Worm (Caenorhabditis elegans): ENCODE data around the gene F21D5.3.

Gene F21D5.3

ce11 chrIV:8729636-8730035 is 979 bp upstream of the F21D5.3 start:
- no peak for TF ChIP-seq dao-5 (tag; optimal IDR thresholded peaks at IDR 0.05)
- no peak for TF ChIP-seq W03F9.2 (tag; optimal IDR thresholded peaks at IDR 0.05)
- TF ChIP-seq him-1 (tag; optimal IDR thresholded peaks at IDR 0.05) = no peak

DNA sequence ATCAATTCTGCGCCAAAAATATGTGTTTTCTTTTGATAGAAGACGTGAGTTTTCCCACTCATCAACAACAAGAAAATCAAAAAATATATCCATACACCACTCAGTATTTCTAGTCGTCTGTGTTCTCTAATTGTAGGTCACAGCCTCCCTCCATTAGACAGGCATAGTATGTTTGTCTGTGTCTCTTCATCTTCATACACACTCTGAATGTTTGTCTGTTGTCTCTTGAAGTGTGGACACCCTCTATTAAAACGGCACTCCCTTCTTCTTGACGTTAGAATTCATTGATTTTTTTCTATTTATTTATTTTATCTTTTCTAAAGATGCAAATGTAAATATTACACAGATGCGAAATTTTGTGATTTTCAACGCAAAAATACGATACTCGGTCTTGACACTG is 6.7 kb downstream of the F21D5.3 start:
- TF ChIP-seq dao-5 (tag; optimal IDR thresholded peaks at IDR 0.05) (no peak), W03F9.2 (tag; optimal IDR thresholded peaks at IDR 0.05) (peak; percentile 10)

- TF ChIP-seq dao-5 (tag; optimal IDR thresholded peaks at IDR 0.05) (no peak), W03F9.2 (tag; optimal IDR thresholded peaks at IDR 0.05) (no peak), him-1 (tag; optimal IDR thresholded peaks at IDR 0.05) (no peak)
Observed at ce11 chrIV:8737787-8738186, 7.2 kb downstream of the F21D5.3 start, which contains the start of gene F21D5.4. F21D5.4 (plus strand) TSS chrIV:8738087.

ce11 chrIV:8739294-8739693 is 8.7 kb downstream of the F21D5.3 start, which contains the start of gene F21D5.5:
F21D5.5 (minus strand) TSS chrIV:8739394.
- TF ChIP-seq W03F9.2 (tag; optimal IDR thresholded peaks at IDR 0.05) = no peak
- no peak for TF ChIP-seq dao-5 (tag; optimal IDR thresholded peaks at IDR 0.05)
- no peak for TF ChIP-seq him-1 (tag; optimal IDR thresholded peaks at IDR 0.05)

DNA sequence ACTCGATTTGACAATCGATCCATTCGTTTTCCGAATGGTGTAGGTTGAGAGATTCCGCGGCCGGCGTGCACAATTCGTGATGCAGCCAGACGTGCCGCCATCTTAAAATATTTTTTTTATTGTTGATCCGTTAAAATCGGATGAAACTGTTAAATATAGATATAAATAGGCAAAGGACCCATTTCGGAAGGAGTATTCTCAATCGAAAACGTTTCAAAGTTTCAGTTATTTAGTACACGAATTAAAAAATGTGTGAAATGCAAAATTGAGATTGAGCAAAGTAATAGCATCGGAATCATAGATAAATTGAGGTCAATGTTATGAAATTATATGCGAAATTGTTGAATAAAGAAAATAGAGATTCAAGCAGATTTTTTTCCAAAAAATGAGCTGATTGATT is 9.3 kb downstream of the F21D5.3 start, which contains the start of gene mrps-33:
TSS of gene mrps-33 (minus strand) at position 101 of the 400 bp plus-strand sequence.
- no peak for TF ChIP-seq him-1 (tag; optimal IDR thresholded peaks at IDR 0.05)
- TF ChIP-seq W03F9.2 (tag; optimal IDR thresholded peaks at IDR 0.05) = no peak
- TF ChIP-seq dao-5 (tag; optimal IDR thresholded peaks at IDR 0.05) = no peak

- TF ChIP-seq W03F9.2 (tag; optimal IDR thresholded peaks at IDR 0.05) (no peak), him-1 (tag; optimal IDR thresholded peaks at IDR 0.05) (no peak), dao-5 (tag; optimal IDR thresholded peaks at IDR 0.05) (no peak)
Observed at ce11 chrIV:8740952-8741438, 10.4 kb downstream of the F21D5.3 start, which contains the start of gene F21D5.6. F21D5.6 (minus strand) TSS chrIV:8741388.

ce11 chrIV:8743654-8744332 is 13.2 kb downstream of the F21D5.3 start, which contains the start of gene F21D5.7:
F21D5.7 (minus strand) TSS chrIV:8743704.
- TF ChIP-seq dao-5 (tag; optimal IDR thresholded peaks at IDR 0.05) (no peak), W03F9.2 (tag; optimal IDR thresholded peaks at IDR 0.05) (peak; percentile 92), him-1 (tag; optimal IDR thresholded peaks at IDR 0.05) (no peak)

DNA sequence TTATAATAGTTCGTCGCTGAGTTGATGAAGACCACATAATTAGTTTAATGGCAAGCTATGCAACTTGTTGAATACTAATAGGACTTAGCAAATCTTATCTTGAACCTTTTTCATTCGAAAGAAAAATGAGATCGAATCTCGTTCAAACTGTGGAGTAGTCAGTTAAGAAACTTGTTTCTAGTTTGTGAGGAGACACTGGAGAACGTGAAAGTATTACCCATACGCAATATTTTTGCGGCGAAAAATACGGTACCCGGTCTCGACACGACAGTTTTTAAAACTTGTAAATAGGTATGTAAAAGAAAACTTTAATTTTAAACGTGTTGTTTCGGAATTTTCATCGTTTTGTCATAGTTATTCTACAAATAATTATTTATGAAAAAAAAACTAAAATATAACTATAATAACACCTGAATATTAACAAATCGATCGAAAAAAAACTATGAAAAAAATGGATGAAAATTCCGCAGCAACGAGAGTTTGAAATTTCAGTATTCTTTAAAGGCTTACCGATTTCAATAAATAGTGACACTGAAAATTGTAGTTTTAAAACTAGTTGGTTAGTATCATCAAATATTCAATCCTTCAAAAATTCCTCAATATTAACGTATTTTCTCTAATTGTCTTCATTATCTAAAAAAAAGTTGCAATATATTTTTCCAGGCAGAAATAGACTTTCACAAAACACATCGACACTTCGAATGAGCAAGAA is 15.1 kb downstream of the F21D5.3 start, which contains the start of the genes F20C5.7 and parg-1:
TSS of gene F20C5.7 (minus strand) at position 101 of the 712 bp plus-strand sequence.
TSS of gene parg-1 (plus strand) at position 662 of the 712 bp plus-strand sequence.
- TF ChIP-seq dao-5 (tag; optimal IDR thresholded peaks at IDR 0.05) = no peak

ce11 chrIV:8748967-8749366 is 18.4 kb downstream of the F21D5.3 start:
- TF ChIP-seq W03F9.2 (tag; optimal IDR thresholded peaks at IDR 0.05) = no peak
- no peak for TF ChIP-seq dao-5 (tag; optimal IDR thresholded peaks at IDR 0.05)
- no peak for TF ChIP-seq him-1 (tag; optimal IDR thresholded peaks at IDR 0.05)

DNA sequence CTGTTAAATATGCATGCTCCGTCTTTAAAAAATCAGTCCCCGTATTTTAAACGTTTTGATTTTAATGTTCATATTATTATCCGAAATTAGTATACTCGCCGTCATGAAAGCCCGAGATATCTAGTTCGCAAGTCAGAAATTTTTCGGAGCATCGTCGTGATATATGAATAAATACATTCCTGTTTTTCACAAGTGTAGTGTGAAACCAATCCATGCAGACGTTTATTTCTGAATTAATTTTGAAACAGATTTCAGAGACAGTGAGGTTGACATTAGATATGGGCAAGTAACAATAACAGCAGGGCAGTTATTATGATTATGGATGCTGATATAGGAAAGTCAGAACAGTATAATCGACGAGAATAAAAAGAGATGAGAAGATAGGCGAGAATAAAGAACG is 21.9 kb downstream of the F21D5.3 start:
- TF ChIP-seq him-1 (tag; optimal IDR thresholded peaks at IDR 0.05) (no peak), dao-5 (tag; optimal IDR thresholded peaks at IDR 0.05) (no peak), W03F9.2 (tag; optimal IDR thresholded peaks at IDR 0.05) (no peak)

ce11 chrIV:8754146-8754545 is 23.5 kb downstream of the F21D5.3 start:
- TF ChIP-seq dao-5 (tag; optimal IDR thresholded peaks at IDR 0.05) = no peak
- TF ChIP-seq W03F9.2 (tag; optimal IDR thresholded peaks at IDR 0.05) = no peak
- no peak for TF ChIP-seq him-1 (tag; optimal IDR thresholded peaks at IDR 0.05)

- TF ChIP-seq him-1 (tag; optimal IDR thresholded peaks at IDR 0.05) (no peak), W03F9.2 (tag; optimal IDR thresholded peaks at IDR 0.05) (no peak), dao-5 (tag; optimal IDR thresholded peaks at IDR 0.05) (no peak)
Observed at ce11 chrIV:8754727-8755126, 24.1 kb downstream of the F21D5.3 start, which contains the start of gene elli-1. elli-1 (minus strand) TSS chrIV:8754827.

ce11 chrIV:8757729-8758128 is 27.1 kb downstream of the F21D5.3 start:
- TF ChIP-seq him-1 (tag; optimal IDR thresholded peaks at IDR 0.05) = no peak
- no peak for TF ChIP-seq W03F9.2 (tag; optimal IDR thresholded peaks at IDR 0.05)
- TF ChIP-seq dao-5 (tag; optimal IDR thresholded peaks at IDR 0.05) = no peak

DNA sequence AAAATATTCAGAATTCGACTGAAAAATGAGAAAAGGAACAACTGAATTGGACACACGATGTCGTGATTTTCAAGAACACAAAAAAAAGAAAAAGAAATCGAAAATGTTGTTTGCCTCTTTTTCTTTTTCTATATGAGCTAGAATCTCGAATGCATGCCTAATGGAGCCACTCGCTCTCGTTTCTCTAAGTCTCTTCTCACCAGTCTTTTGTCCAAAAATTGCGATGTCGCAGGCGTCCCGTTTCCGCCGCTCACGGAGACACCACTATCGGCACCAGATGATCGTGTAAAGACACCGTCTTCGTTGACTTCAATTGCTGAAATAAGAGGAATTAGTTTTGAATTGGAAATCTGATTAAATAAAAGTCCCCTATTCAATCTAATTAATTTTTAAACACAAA is 28.0 kb downstream of the F21D5.3 start:
- TF ChIP-seq dao-5 (tag; optimal IDR thresholded peaks at IDR 0.05) (no peak), him-1 (tag; optimal IDR thresholded peaks at IDR 0.05) (no peak), W03F9.2 (tag; optimal IDR thresholded peaks at IDR 0.05) (no peak)
